Worm (Caenorhabditis elegans): ENCODE measurements around the gene F41C3.2.

F41C3.2 gene

ce11 chrII:4786181-4786580 is 36.4 kb downstream of the F41C3.2 start, which contains the start of gene msp-3:
Gene msp-3 (minus strand): TSS chrII:4786281.
- TF ChIP-seq ceh-16 (tag; optimal IDR thresholded peaks at IDR 0.05) (no peak), ceh-9 (tag; optimal IDR thresholded peaks at IDR 0.05) (no peak), elt-2 (tag; optimal IDR thresholded peaks at IDR 0.05) (no peak), egl-27 (tag; optimal IDR thresholded peaks at IDR 0.05) (no peak), nhr-76 (tag; optimal IDR thresholded peaks at IDR 0.05) (no peak), daf-12 (tag; optimal IDR thresholded peaks at IDR 0.05) (no peak), nhr-43 (tag; optimal IDR thresholded peaks at IDR 0.05; ENCODE audit: poor library complexity, severe bottlenecking) (no peak), snpc-4 (tag; optimal IDR thresholded peaks at IDR 0.05) (no peak), unc-39 (tag; optimal IDR thresholded peaks at IDR 0.05) (no peak), elt-1 (tag; optimal IDR thresholded peaks at IDR 0.05) (no peak), jun-1 (tag; optimal IDR thresholded peaks at IDR 0.05) (no peak), pha-4 (tag; optimal IDR thresholded peaks at IDR 0.05) (no peak), ztf-11 (tag; optimal IDR thresholded peaks at IDR 0.05) (no peak)

- no peak for TF ChIP-seq nhr-76 (tag; optimal IDR thresholded peaks at IDR 0.05)
- no peak for TF ChIP-seq nhr-237 (tag; optimal IDR thresholded peaks at IDR 0.05)
- TF ChIP-seq nhr-28 (tag; optimal IDR thresholded peaks at IDR 0.05): no peak
- no peak for TF ChIP-seq elt-2 (tag; optimal IDR thresholded peaks at IDR 0.05)
- no peak for TF ChIP-seq ztf-4 (tag; optimal IDR thresholded peaks at IDR 0.05)
- TF ChIP-seq pqm-1 (tag; optimal IDR thresholded peaks at IDR 0.05): no peak
- TF ChIP-seq daf-12 (tag; optimal IDR thresholded peaks at IDR 0.05): no peak
- TF ChIP-seq ama-1 (optimal IDR thresholded peaks at IDR 0.05): no peak
- no peak for TF ChIP-seq snpc-4 (tag; optimal IDR thresholded peaks at IDR 0.05)
Observed at ce11 chrII:4789835-4790343, 40.1 kb downstream of the F41C3.2 start, which contains the start of gene F26G1.15. Gene F26G1.15 (plus strand): TSS chrII:4790293.

ce11 chrII:4790687-4791086 is 40.9 kb downstream of the F41C3.2 start:
- TF ChIP-seq fos-1 (tag; optimal IDR thresholded peaks at IDR 0.05): no peak
- TF ChIP-seq nhr-67 (tag; optimal IDR thresholded peaks at IDR 0.05): no peak
- no peak for TF ChIP-seq skn-1 (tag; optimal IDR thresholded peaks at IDR 0.05)
- no peak for TF ChIP-seq mdl-1 (tag; optimal IDR thresholded peaks at IDR 0.05)
- TF ChIP-seq lin-39 (tag; optimal IDR thresholded peaks at IDR 0.05): no peak
- no peak for TF ChIP-seq jun-1 (tag; optimal IDR thresholded peaks at IDR 0.05)
- no peak for TF ChIP-seq lsy-12 (tag; optimal IDR thresholded peaks at IDR 0.05)
- no peak for TF ChIP-seq tbx-2 (tag; optimal IDR thresholded peaks at IDR 0.05)
- TF ChIP-seq snpc-4 (tag; optimal IDR thresholded peaks at IDR 0.05): no peak
- TF ChIP-seq ceh-16 (tag; optimal IDR thresholded peaks at IDR 0.05): no peak
- no peak for TF ChIP-seq ceh-9 (tag; optimal IDR thresholded peaks at IDR 0.05)
- no peak for TF ChIP-seq elt-1 (tag; optimal IDR thresholded peaks at IDR 0.05)
- no peak for TF ChIP-seq ZK546.5 (tag; optimal IDR thresholded peaks at IDR 0.05)
- TF ChIP-seq ceh-82 (tag; optimal IDR thresholded peaks at IDR 0.05): no peak
- no peak for TF ChIP-seq hmg-11 (tag; optimal IDR thresholded peaks at IDR 0.05)
- TF ChIP-seq pha-4 (tag; optimal IDR thresholded peaks at IDR 0.05): no peak
- no peak for TF ChIP-seq nhr-11 (tag; optimal IDR thresholded peaks at IDR 0.05)
- TF ChIP-seq unc-62 (GFP tag; optimal IDR thresholded peaks at IDR 0.05): no peak

- TF ChIP-seq nhr-11 (tag; optimal IDR thresholded peaks at IDR 0.05) (no peak), ztf-4 (tag; optimal IDR thresholded peaks at IDR 0.05) (no peak), nfya-1 (tag; optimal IDR thresholded peaks at IDR 0.05; ENCODE audit: insufficient read depth) (peak; percentile 61), nhr-43 (tag; optimal IDR thresholded peaks at IDR 0.05; ENCODE audit: poor library complexity, severe bottlenecking) (peak; percentile 87), elt-1 (tag; optimal IDR thresholded peaks at IDR 0.05) (no peak), elt-3 (tag; optimal IDR thresholded peaks at IDR 0.05) (no peak), nhr-76 (tag; optimal IDR thresholded peaks at IDR 0.05) (no peak), R02D3.7 (tag; optimal IDR thresholded peaks at IDR 0.05) (no peak), pha-4 (tag; optimal IDR thresholded peaks at IDR 0.05) (peak; percentile 51), jun-1 (tag; optimal IDR thresholded peaks at IDR 0.05) (no peak), egl-27 (tag; optimal IDR thresholded peaks at IDR 0.05) (no peak), mml-1 (tag; optimal IDR thresholded peaks at IDR 0.05) (no peak), fos-1 (tag; optimal IDR thresholded peaks at IDR 0.05) (no peak), ceh-9 (tag; optimal IDR thresholded peaks at IDR 0.05) (no peak), hmg-11 (tag; optimal IDR thresholded peaks at IDR 0.05) (peak; percentile 17), skn-1 (tag; optimal IDR thresholded peaks at IDR 0.05) (no peak), elt-2 (tag; optimal IDR thresholded peaks at IDR 0.05) (peak; percentile 45), eor-1 (tag; optimal IDR thresholded peaks at IDR 0.05) (no peak), ceh-82 (tag; optimal IDR thresholded peaks at IDR 0.05) (no peak), nhr-23 (tag; optimal IDR thresholded peaks at IDR 0.05) (peak; percentile 45), lin-15B (tag; optimal IDR thresholded peaks at IDR 0.05) (peak; percentile 36), nhr-77 (tag; optimal IDR thresholded peaks at IDR 0.05) (no peak), lsy-12 (tag; optimal IDR thresholded peaks at IDR 0.05) (peak; percentile 59), fkh-10 (GFP tag; optimal IDR thresholded peaks at IDR 0.05) (no peak)
Observed at ce11 chrII:4791272-4791671, 41.5 kb downstream of the F41C3.2 start, which contains the start of gene F26G1.1. Gene F26G1.1 (plus strand): TSS chrII:4791618.

Data from whole organism, L3 larva.